Fruit fly (Drosophila melanogaster) whole organism, pupa: ENCODE results near the gene Marf.
A peak's percentile ranks its signal among the peaks of the same experiment; 100 is the strongest.

Experiments
- CG10348 ChIP-seq: fragments of 200-800 bp; sonication (Bioruptor generic); IDR thresholded peaks from 2 replicates; pipeline ENCODE4 v1.3.6; 2022; ENCODE audit warnings: missing biosample characterization, missing genetic modification characterization
- CG12605 ChIP-seq: fragments of 200-800 bp; sonication (Bioruptor generic); IDR thresholded peaks from 2 replicates; pipeline ENCODE4 v1.3.6; 2022; ENCODE audit warnings: missing biosample characterization, missing genetic modification characterization
- CG13204 ChIP-seq: fragments of 200-800 bp; sonication (Bioruptor generic); optimal IDR thresholded peaks from 2 replicates; lab custom pipeline; 2018; ENCODE audit warnings: missing biosample characterization, mild to moderate bottlenecking, missing genetic modification characterization, moderate library complexity
- CG14655 ChIP-seq: fragments of 200-800 bp; sonication (Bioruptor generic); optimal IDR thresholded peaks from 3 replicates; lab custom pipeline; 2017; ENCODE audit warnings: mild to moderate bottlenecking, missing biosample characterization, missing genetic modification reagents, missing genetic modification characterization
- CG15710 ChIP-seq: fragments of 200-800 bp; sonication (Bioruptor generic); optimal IDR thresholded peaks from 2 replicates; lab custom pipeline; 2018; ENCODE audit warnings: missing biosample characterization, mild to moderate bottlenecking, missing genetic modification characterization, moderate library complexity
- CG17806 ChIP-seq: fragments of 200-800 bp; sonication (Bioruptor generic); optimal IDR thresholded peaks from 2 replicates; lab custom pipeline; 2018; ENCODE audit warnings: missing biosample characterization, mild to moderate bottlenecking, missing genetic modification characterization, moderate library complexity
- CG32121 ChIP-seq: fragments of 200-800 bp; sonication (Bioruptor generic); IDR thresholded peaks from 2 replicates; pipeline ENCODE4 v1.3.6; 2022; ENCODE audit warnings: missing biosample characterization, missing genetic modification characterization
- CG34367 ChIP-seq: fragments of 200-800 bp; sonication (Bioruptor generic); optimal IDR thresholded peaks from 2 replicates; lab custom pipeline; 2018; ENCODE audit warnings: missing biosample characterization, mild to moderate bottlenecking, missing genetic modification characterization
- CG4496 ChIP-seq: fragments of 200-800 bp; sonication (Bioruptor generic); IDR thresholded peaks from 3 replicates; pipeline ENCODE4 v1.3.6; 2022; ENCODE audit warnings: missing biosample characterization, missing genetic modification characterization
- CG8159 ChIP-seq: fragments of 200-800 bp; sonication (Bioruptor generic); optimal IDR thresholded peaks from 3 replicates; lab custom pipeline; 2018; ENCODE audit warnings: missing biosample characterization, mild to moderate bottlenecking, missing genetic modification characterization, moderate library complexity
- CG8301 ChIP-seq: fragments of 200-800 bp; sonication (Bioruptor generic); optimal IDR thresholded peaks from 2 replicates; lab custom pipeline; 2018; ENCODE audit warnings: missing biosample characterization, mild to moderate bottlenecking, missing genetic modification characterization
- CG9948 ChIP-seq: fragments of 200-800 bp; sonication (Bioruptor generic); optimal IDR thresholded peaks from 2 replicates; lab custom pipeline; 2018; ENCODE audit warnings: missing biosample characterization, mild to moderate bottlenecking, missing genetic modification characterization, moderate library complexity
- D1 ChIP-seq: fragments of 200-800 bp; sonication (Bioruptor generic); optimal IDR thresholded peaks from 2 replicates; lab custom pipeline; 2018; ENCODE audit warnings: missing biosample characterization, mild to moderate bottlenecking, missing genetic modification characterization, moderate library complexity
- EcR ChIP-seq: fragments of 200-800 bp; sonication (Bioruptor generic); optimal IDR thresholded peaks from 3 replicates; lab custom pipeline; 2019; ENCODE audit warnings: missing biosample characterization, missing genetic modification characterization, mild to moderate bottlenecking, moderate library complexity, missing genetic modification reagents
- Ets98B ChIP-seq: fragments of 200-800 bp; sonication (Bioruptor generic); IDR thresholded peaks from 2 replicates; pipeline ENCODE4 v1.3.6; 2022; ENCODE audit warnings: missing biosample characterization, missing genetic modification characterization
- Pif1A ChIP-seq: fragments of 200-800 bp; sonication (Bioruptor generic); optimal IDR thresholded peaks from 3 replicates; lab custom pipeline; 2016; ENCODE audit warnings: missing biosample characterization, missing genetic modification characterization
- Pif1B ChIP-seq: fragments of 200-800 bp; sonication (Bioruptor generic); optimal IDR thresholded peaks from 3 replicates; lab custom pipeline; 2016; ENCODE audit warnings: missing biosample characterization, missing genetic modification characterization
- Snoo ChIP-seq: fragments of 200-800 bp; sonication (Bioruptor generic); optimal IDR thresholded peaks from 3 replicates; lab custom pipeline; 2017; ENCODE audit warnings: missing biosample characterization, mild to moderate bottlenecking, missing genetic modification characterization, inconsistent platforms
- fd96Ca ChIP-seq: fragments of 200-800 bp; sonication (Bioruptor generic); IDR thresholded peaks from 3 replicates; pipeline ENCODE4 v1.3.6; 2022; ENCODE audit warnings: missing biosample characterization, missing genetic modification characterization
- gl ChIP-seq: fragments of 200-800 bp; sonication (Bioruptor generic); optimal IDR thresholded peaks from 2 replicates; lab custom pipeline; 2018; ENCODE audit warnings: missing biosample characterization, mild to moderate bottlenecking, missing genetic modification characterization
- rn ChIP-seq: fragments of 200-800 bp; sonication (Bioruptor generic); IDR thresholded peaks from 2 replicates; pipeline ENCODE4 v1.3.6; 2022; ENCODE audit warnings: missing biosample characterization, missing genetic modification characterization

Gene Marf

DNA sequence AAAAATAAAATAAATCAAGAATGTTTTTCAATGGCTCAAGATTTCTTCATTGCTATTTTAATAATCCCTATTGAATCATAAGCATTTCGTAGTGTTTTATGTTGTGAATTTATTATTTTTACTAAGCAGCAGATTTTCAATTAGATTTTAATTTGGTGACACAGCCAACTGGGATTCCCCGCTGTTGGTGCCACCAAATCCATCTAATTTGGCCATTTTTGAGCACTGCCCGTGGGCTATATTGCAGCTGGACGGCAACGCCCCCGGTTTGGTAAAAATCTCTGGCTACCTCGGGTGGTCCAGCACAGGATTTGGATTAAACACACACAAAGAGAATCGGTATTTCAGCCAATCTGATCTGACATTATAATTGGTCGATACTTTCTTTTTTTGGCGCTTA is 16.5 kb upstream of the Marf start:
- TF ChIP-seq fd96Ca (GFP tag; lab: Robert Waterston, UW), result no peak
- TF ChIP-seq Pif1B (GFP tag; lab: Kevin White, UChicago), result no peak
- no peak for TF ChIP-seq Ets98B (GFP tag; lab: Robert Waterston, UW)
- no peak for TF ChIP-seq CG8301 (tag; lab: Kevin White, UChicago)
- TF ChIP-seq CG32121, result no peak
- no peak for TF ChIP-seq Snoo (tag; lab: Kevin White, UChicago)
- TF ChIP-seq CG4496 (GFP tag; lab: Robert Waterston, UW), result no peak
- TF ChIP-seq CG8159 (tag; lab: Kevin White, UChicago), result no peak
- no peak for TF ChIP-seq D1 (tag; lab: Kevin White, UChicago)
- no peak for TF ChIP-seq Pif1A (GFP tag; lab: Kevin White, UChicago)
- TF ChIP-seq gl (tag; lab: Kevin White, UChicago), result no peak

DNA sequence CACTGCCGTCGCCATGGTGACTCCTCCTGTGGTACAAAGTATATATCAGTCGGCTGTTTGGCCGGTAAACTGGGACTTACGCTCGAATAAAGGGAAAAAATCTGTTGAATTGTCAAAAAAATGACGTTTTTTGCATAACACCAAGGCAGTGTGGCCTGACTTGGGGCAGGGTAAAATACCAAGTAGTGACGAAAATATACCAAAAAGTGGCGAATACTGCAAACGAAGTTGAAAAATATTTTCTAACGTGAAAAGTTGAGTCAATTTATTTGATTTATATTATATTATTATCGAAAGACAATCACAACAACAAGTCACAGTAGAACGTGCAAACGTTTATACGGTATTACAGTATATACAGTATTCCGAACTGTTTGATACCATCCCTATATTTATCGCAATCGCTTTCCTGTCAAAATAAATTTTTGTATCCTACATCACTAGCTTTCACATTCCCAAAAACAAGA is 15.5 kb upstream of the Marf start, which contains the start of the genes ND-B16.6 and kdn:
Gene ND-B16.6, minus strand, starts transcription at position 189 of the 467 bp plus-strand sequence.
Gene kdn, plus strand, starts transcription at position 417 of the 467 bp plus-strand sequence.
- TF ChIP-seq CG12605 (GFP tag; lab: Robert Waterston, UW) (no peak), fd96Ca (GFP tag; lab: Robert Waterston, UW) (no peak), CG13204 (no peak), CG8159 (tag; lab: Kevin White, UChicago) (no peak), Ets98B (GFP tag; lab: Robert Waterston, UW) (no peak), gl (tag; lab: Kevin White, UChicago) (no peak), EcR (GFP tag; lab: Kevin White, UChicago) (no peak), CG10348 (GFP tag; lab: Robert Waterston, UW) (no peak), Snoo (tag; lab: Kevin White, UChicago) (no peak), Pif1A (GFP tag; lab: Kevin White, UChicago) (no peak), CG8301 (tag; lab: Kevin White, UChicago) (no peak), CG14655 (GFP tag; lab: Kevin White, UChicago) (no peak), CG34367 (tag; lab: Kevin White, UChicago) (no peak)

DNA sequence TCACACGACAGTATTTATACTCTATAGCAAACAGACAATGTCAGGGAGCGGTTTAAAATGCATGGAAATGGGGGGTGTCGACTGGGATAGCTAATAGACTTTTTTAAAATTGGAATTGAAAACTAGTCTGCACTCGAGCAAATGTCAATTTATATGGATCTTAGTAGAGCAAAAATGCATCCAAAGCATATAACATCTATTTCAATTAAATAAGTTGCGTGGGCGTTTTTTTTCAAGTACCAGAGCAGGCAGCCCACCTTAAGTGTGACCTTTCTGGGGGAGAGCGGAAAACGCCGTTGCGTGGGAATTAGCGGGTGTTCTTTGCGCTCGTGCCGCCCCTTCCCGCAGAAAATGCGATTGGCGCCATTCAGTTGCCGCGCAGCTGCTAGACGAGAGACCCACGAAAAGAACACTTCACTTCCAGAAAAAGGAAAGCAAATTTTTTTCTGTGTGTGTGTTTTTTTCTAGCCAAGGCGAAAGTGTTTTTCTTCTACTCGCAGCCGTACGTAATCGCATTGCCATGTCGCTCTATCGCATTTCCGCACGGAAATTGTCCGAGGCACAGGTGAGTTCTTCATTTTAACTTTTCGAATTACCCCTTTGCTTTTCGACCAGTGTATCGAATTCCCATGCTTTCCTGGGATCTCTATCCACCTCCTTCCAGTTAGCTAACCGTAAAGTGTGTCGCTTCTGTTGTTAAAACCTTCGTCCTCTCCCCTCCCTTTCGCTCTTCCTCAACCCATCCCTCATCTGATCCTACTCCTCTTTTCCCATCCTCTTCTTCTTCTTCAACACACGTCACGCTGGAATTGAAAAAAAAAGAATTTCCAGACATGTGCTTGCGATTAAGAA is 13.6 kb upstream of the Marf start:
- no peak for TF ChIP-seq Ets98B (GFP tag; lab: Robert Waterston, UW)
- TF ChIP-seq CG12605 (GFP tag; lab: Robert Waterston, UW), result no peak; the same call in 1 of the 2 replicates
- TF ChIP-seq D1 (tag; lab: Kevin White, UChicago), result no peak
- TF ChIP-seq CG32121, result peak; percentile 44; the same call in 1 of the 2 replicates
- TF ChIP-seq fd96Ca (GFP tag; lab: Robert Waterston, UW), result peak; percentile 50; the same call in 2 of the 3 replicates
- peak; percentile 3 for TF ChIP-seq Pif1B (GFP tag; lab: Kevin White, UChicago)
- no peak for TF ChIP-seq CG13204
- no peak for TF ChIP-seq CG15710 (tag; lab: Kevin White, UChicago)
- TF ChIP-seq CG4496 (GFP tag; lab: Robert Waterston, UW), result peak; percentile 44; the same call in 1 of the 3 replicates
- TF ChIP-seq CG17806 (tag; lab: Kevin White, UChicago), result no peak
- peak; percentile 16 for TF ChIP-seq CG8301 (tag; lab: Kevin White, UChicago)
- peak; percentile 2 for TF ChIP-seq CG8159 (tag; lab: Kevin White, UChicago)
- TF ChIP-seq gl (tag; lab: Kevin White, UChicago), result no peak

DNA sequence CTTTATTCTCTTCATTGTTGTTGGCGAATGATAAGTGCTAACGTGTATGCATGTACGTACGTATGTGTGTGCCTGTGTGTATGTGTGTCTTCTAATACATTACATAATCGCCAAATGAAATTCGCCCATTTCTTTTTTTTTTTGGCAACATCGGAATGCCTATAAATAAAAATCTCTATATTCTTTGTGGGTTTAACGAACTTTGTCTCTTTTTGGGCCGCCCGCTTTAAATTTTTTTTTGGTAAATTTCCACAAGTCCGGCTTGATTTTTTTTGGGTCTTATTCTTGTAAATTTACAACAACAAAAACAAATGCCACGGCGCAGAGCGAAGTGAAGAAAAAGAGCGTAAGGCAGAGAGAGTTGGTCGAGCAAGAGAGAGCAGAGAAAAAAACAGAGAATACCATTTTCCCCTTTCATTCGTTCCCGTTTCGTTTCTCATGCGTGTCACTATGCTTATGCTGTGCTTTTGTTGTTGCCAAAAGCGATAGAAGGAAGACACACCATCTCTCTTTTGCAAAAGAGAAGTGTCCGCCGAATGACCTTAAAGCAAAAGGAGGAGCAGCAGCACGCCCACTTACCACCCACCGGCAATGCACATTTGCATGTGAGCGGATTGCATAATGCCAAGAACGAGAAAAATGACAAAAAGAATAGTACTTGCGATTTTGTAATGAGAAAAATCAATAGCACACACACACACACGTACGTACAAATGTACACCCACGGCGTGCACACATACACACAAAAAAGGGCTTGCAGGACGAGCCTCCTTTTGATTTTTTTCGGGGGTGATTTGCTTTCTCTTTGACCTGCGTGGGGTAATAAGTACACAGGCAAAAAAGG is 12.8 kb upstream of the Marf start:
- TF ChIP-seq EcR (GFP tag; lab: Kevin White, UChicago) (peak; percentile 38), CG10348 (GFP tag; lab: Robert Waterston, UW) (no peak)

DNA sequence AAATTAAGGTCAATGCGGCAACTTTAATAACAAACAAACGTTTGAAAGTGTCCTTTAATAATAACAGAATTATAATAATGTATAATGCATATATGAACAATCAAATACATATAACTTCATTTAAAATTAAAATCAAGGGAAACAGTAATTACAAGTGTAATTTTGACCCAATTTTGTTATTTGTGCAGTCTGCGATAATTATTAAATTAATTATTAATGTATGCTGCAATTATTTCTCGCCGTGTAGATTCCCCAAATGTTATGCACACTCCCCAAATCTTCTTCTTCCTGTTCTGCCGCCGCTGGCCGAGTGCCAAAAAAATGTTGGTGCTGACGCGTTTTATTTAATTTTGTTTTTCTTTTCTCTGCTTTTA is 12.1 kb upstream of the Marf start:
- no peak for TF ChIP-seq fd96Ca (GFP tag; lab: Robert Waterston, UW)
- TF ChIP-seq CG8159 (tag; lab: Kevin White, UChicago), result peak; percentile 71
- peak; percentile 78 for TF ChIP-seq CG14655 (GFP tag; lab: Kevin White, UChicago)
- peak; percentile 61; the same call in 2 of the 3 replicates for TF ChIP-seq CG4496 (GFP tag; lab: Robert Waterston, UW)
- TF ChIP-seq CG17806 (tag; lab: Kevin White, UChicago), result peak; percentile 49
- TF ChIP-seq Pif1A (GFP tag; lab: Kevin White, UChicago), result peak; percentile 48
- peak; percentile 10 for TF ChIP-seq CG34367 (tag; lab: Kevin White, UChicago)
- TF ChIP-seq CG13204, result no peak
- TF ChIP-seq Pif1B (GFP tag; lab: Kevin White, UChicago), result peak; percentile 23
- TF ChIP-seq D1 (tag; lab: Kevin White, UChicago), result no peak
- no peak for TF ChIP-seq CG12605 (GFP tag; lab: Robert Waterston, UW)
- peak; percentile 51 for TF ChIP-seq CG9948 (tag; lab: Kevin White, UChicago)
- peak; percentile 72 for TF ChIP-seq CG8301 (tag; lab: Kevin White, UChicago)
- no peak for TF ChIP-seq CG10348 (GFP tag; lab: Robert Waterston, UW)
- TF ChIP-seq EcR (GFP tag; lab: Kevin White, UChicago), result no peak
- peak; percentile 72 for TF ChIP-seq Snoo (tag; lab: Kevin White, UChicago)
- no peak for TF ChIP-seq gl (tag; lab: Kevin White, UChicago)
- peak; percentile 34 for TF ChIP-seq Ets98B (GFP tag; lab: Robert Waterston, UW)
- TF ChIP-seq CG15710 (tag; lab: Kevin White, UChicago), result peak; percentile 59
- TF ChIP-seq CG32121, result peak; percentile 71
- 0 out of 2 replicates have a peak, but pooled peaks have one; percentile 23 for TF ChIP-seq rn
